Comparison of ENCODE assay signal across 2 fruit fly cellular contexts in the genomic region with DNA sequence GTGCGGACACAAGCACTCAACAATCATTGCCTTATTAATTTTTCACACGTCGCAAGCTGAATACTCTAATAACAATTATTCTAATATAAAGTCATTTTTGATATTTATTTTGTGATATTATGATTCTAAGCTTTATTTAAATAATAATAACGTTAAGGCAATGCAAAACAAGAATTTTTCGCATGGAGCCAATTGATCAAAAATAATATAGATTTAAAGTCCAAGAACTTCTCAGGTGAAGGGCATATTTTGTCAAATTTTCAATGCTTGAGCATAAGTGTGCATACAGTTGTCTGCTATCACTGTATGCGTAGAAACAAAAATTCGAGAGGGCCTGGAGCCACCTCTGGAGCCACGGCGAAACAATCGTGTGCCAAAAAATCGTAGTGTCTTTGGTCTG.
TF ChIP-seq lines count a peak whose summit lies in the region.

No protein-coding gene starts in this region.

- no peak for TF ChIP-seq CTCF in whole organism, embryonic (GFP tag; optimal IDR thresholded peaks at IDR 0.05; lab: Kevin White, UChicago)

TF ChIP-seq in whole organism, adult, 20 proteins besides CTCF, POLR2A, EP300 and RAD21:
- TF ChIP-seq bab1 (GFP tag; optimal IDR thresholded peaks at IDR 0.05; lab: Kevin White, UChicago): peak; percentile 3
- no peak for TF ChIP-seq Hr96 (GFP tag; optimal IDR thresholded peaks at IDR 0.05; lab: Kevin White, UChicago)
TF ChIP-seq in whole organism, adult: peak in this region for 1.

TF ChIP-seq in whole organism, embryonic, 481 proteins besides CTCF, POLR2A, EP300 and RAD21:
- TF ChIP-seq CG4424 (GFP tag; optimal IDR thresholded peaks at IDR 0.05; lab: Kevin White, UChicago): no peak
- TF ChIP-seq CG11696 (GFP tag; IDR thresholded peaks at IDR 0.05; lab: Robert Waterston, UW): 0 out of 2 replicates have a peak, but pooled peaks have one; percentile 12
- peak; percentile 5 for TF ChIP-seq Xbp1 (GFP tag; optimal IDR thresholded peaks at IDR 0.05; lab: Kevin White, UChicago)
- TF ChIP-seq knrl (GFP tag; IDR thresholded peaks at IDR 0.05; lab: Robert Waterston, UW; ENCODE audit: partially characterized antibody): no peak
- peak; percentile 85 for TF ChIP-seq row (GFP tag; IDR thresholded peaks at IDR 0.05; lab: Robert Waterston, UW)
- TF ChIP-seq Hr51 (GFP tag; optimal IDR thresholded peaks at IDR 0.05; lab: Kevin White, UChicago): no peak
- TF ChIP-seq Hr78 (GFP tag; optimal IDR thresholded peaks at IDR 0.05; lab: Kevin White, UChicago): no peak
- no peak for TF ChIP-seq pho (GFP tag; optimal IDR thresholded peaks at IDR 0.05; lab: Kevin White, UChicago)
- 0 out of 2 replicates have a peak, but pooled peaks have one; percentile 45 for TF ChIP-seq seq (GFP tag; IDR thresholded peaks at IDR 0.05; lab: Robert Waterston, UW)
- TF ChIP-seq Aef1 (GFP tag; IDR thresholded peaks at IDR 0.05; lab: Robert Waterston, UW): peak; percentile 51; the same call in 2 of the 3 replicates
- TF ChIP-seq exex (tag; optimal IDR thresholded peaks at IDR 0.05; lab: Kevin White, UChicago): no peak
- TF ChIP-seq HHEX (GFP tag; optimal IDR thresholded peaks at IDR 0.05; lab: Kevin White, UChicago): no peak
- no peak for TF ChIP-seq CG32772 (GFP tag; IDR thresholded peaks at IDR 0.05; lab: Robert Waterston, UW)
- no peak for TF ChIP-seq NK7.1 (GFP tag; optimal IDR thresholded peaks at IDR 0.05; lab: Kevin White, UChicago)
- TF ChIP-seq CG12104 (GFP tag; optimal IDR thresholded peaks at IDR 0.05; lab: Kevin White, UChicago): no peak
- no peak for TF ChIP-seq CG15073 (GFP tag; optimal IDR thresholded peaks at IDR 0.05; lab: Kevin White, UChicago)
- no peak for TF ChIP-seq chinmo (GFP tag; IDR thresholded peaks at IDR 0.05; lab: Robert Waterston, UW; ENCODE audit: partially characterized antibody)
- TF ChIP-seq Mrtf (GFP tag; IDR thresholded peaks at IDR 0.05; lab: Robert Waterston, UW): no peak
- TF ChIP-seq Usf (GFP tag; optimal IDR thresholded peaks at IDR 0.05; lab: Kevin White, UChicago): no peak
- TF ChIP-seq CG2199 (GFP tag; IDR thresholded peaks at IDR 0.05; lab: Robert Waterston, UW): 0 out of 3 replicates have a peak, but pooled peaks have one; percentile 56
- TF ChIP-seq Awh (GFP tag; IDR thresholded peaks at IDR 0.05; lab: Robert Waterston, UW): no peak
- no peak for TF ChIP-seq Bgb (GFP tag; IDR thresholded peaks at IDR 0.05; lab: Robert Waterston, UW; ENCODE audit: partially characterized antibody)
- TF ChIP-seq CG7357 (GFP tag; IDR thresholded peaks at IDR 0.05; lab: Robert Waterston, UW): 0 out of 3 replicates have a peak, but pooled peaks have one; percentile 16
- no peak for TF ChIP-seq E2f2 (GFP tag; IDR thresholded peaks at IDR 0.05; lab: Robert Waterston, UW)
- peak; percentile 54; the same call in 1 of the 2 replicates for TF ChIP-seq Atf6 (GFP tag; IDR thresholded peaks at IDR 0.05; lab: Robert Waterston, UW)
- no peak for TF ChIP-seq sima (GFP tag; optimal IDR thresholded peaks at IDR 0.05; lab: Kevin White, UChicago)
- peak; percentile 1 for TF ChIP-seq Sox100B (GFP tag; optimal IDR thresholded peaks at IDR 0.05; lab: Kevin White, UChicago)
- TF ChIP-seq stc (GFP tag; IDR thresholded peaks at IDR 0.05; lab: Robert Waterston, UW): peak; percentile 63
- TF ChIP-seq CG6683 (GFP tag; optimal IDR thresholded peaks at IDR 0.05; lab: Kevin White, UChicago): no peak
- TF ChIP-seq CG2712 (tag; optimal IDR thresholded peaks at IDR 0.05; lab: Kevin White, UChicago): peak; percentile 18
- TF ChIP-seq Xrp1 (GFP tag; IDR thresholded peaks at IDR 0.05; lab: Robert Waterston, UW): peak; percentile 67; the same call in 1 of the 2 replicates
- TF ChIP-seq CG10267 (tag; optimal IDR thresholded peaks at IDR 0.05; lab: Kevin White, UChicago): no peak
- no peak for TF ChIP-seq CG4360 (GFP tag; IDR thresholded peaks at IDR 0.05; lab: Robert Waterston, UW)
- peak; percentile 68; the same call in 2 of the 3 replicates for TF ChIP-seq dysf (GFP tag; IDR thresholded peaks at IDR 0.05; lab: Robert Waterston, UW)
- TF ChIP-seq hkb (optimal IDR thresholded peaks at IDR 0.05; lab: Kevin White, UChicago): no peak
- peak; percentile 36; the same call in 1 of the 2 replicates for TF ChIP-seq hkb (GFP tag; IDR thresholded peaks at IDR 0.05; lab: Robert Waterston, UW)
- no peak for TF ChIP-seq MTF-1 (GFP tag; optimal IDR thresholded peaks at IDR 0.05; lab: Kevin White, UChicago; ENCODE audit: borderline replicate concordance)
- no peak for TF ChIP-seq trh (GFP tag; optimal IDR thresholded peaks at IDR 0.05; lab: Kevin White, UChicago)
- no peak for TF ChIP-seq CG7745 (tag; optimal IDR thresholded peaks at IDR 0.05; lab: Kevin White, UChicago)
- TF ChIP-seq org-1 (GFP tag; optimal IDR thresholded peaks at IDR 0.05; lab: Kevin White, UChicago): peak; percentile 7
- no peak for TF ChIP-seq MBD-R2 (GFP tag; IDR thresholded peaks at IDR 0.05; lab: Robert Waterston, UW)
- TF ChIP-seq CG1024 (GFP tag; IDR thresholded peaks at IDR 0.05; lab: Robert Waterston, UW): no peak
- peak; percentile 67; the same call in 1 of the 2 replicates for TF ChIP-seq HLH3B (GFP tag; IDR thresholded peaks at IDR 0.05; lab: Robert Waterston, UW)
- no peak for TF ChIP-seq CG4854 (GFP tag; optimal IDR thresholded peaks at IDR 0.05; lab: Kevin White, UChicago)
- TF ChIP-seq CG18262 (tag; optimal IDR thresholded peaks at IDR 0.05; lab: Kevin White, UChicago): peak; percentile 29
- TF ChIP-seq unc-4 (GFP tag; IDR thresholded peaks at IDR 0.05; lab: Robert Waterston, UW; ENCODE audit: partially characterized antibody): no peak
- peak; percentile 59; the same call in 1 of the 3 replicates for TF ChIP-seq CG11695 (GFP tag; IDR thresholded peaks at IDR 0.05; lab: Robert Waterston, UW)
- TF ChIP-seq fd96Cb (tag; optimal IDR thresholded peaks at IDR 0.05; lab: Kevin White, UChicago): peak; percentile 20
- TF ChIP-seq Gug (GFP tag; IDR thresholded peaks at IDR 0.05; lab: Robert Waterston, UW): 0 out of 4 replicates have a peak, but pooled peaks have one; percentile 9
- no peak for TF ChIP-seq sens (GFP tag; lab: Kevin White, UChicago)
- TF ChIP-seq CG42726 (GFP tag; IDR thresholded peaks at IDR 0.05; lab: Robert Waterston, UW; ENCODE audit: partially characterized antibody): no peak
- no peak for TF ChIP-seq Jarid2 (GFP tag; optimal IDR thresholded peaks at IDR 0.05; lab: Kevin White, UChicago)
- TF ChIP-seq oc (tag; optimal IDR thresholded peaks at IDR 0.05; lab: Kevin White, UChicago): no peak
- 0 out of 3 replicates have a peak, but pooled peaks have one; percentile 10 for TF ChIP-seq CG14050 (GFP tag; IDR thresholded peaks at IDR 0.05; lab: Robert Waterston, UW)
- no peak for TF ChIP-seq CrebB (tag; optimal IDR thresholded peaks at IDR 0.05; lab: Kevin White, UChicago)
- 0 out of 2 replicates have a peak, but pooled peaks have one; percentile 32 for TF ChIP-seq E2f1 (GFP tag; IDR thresholded peaks at IDR 0.05; lab: Robert Waterston, UW)
- TF ChIP-seq CG31224 (GFP tag; IDR thresholded peaks at IDR 0.05; lab: Robert Waterston, UW): no peak
- TF ChIP-seq Sin3A (optimal IDR thresholded peaks at IDR 0.05; lab: Kevin White, UChicago): no peak
- no peak for TF ChIP-seq CG33213 (GFP tag; optimal IDR thresholded peaks at IDR 0.05; lab: Kevin White, UChicago)
- no peak for TF ChIP-seq lmd (GFP tag; IDR thresholded peaks at IDR 0.05; lab: Robert Waterston, UW)
- no peak for TF ChIP-seq pan (optimal IDR thresholded peaks at IDR 0.05; lab: Kevin White, UChicago)
- peak in 1 of 2 experiments; percentile 54 for TF ChIP-seq pan (GFP tag; optimal IDR thresholded peaks at IDR 0.05 in 1 of 2, IDR thresholded peaks at IDR 0.05 in 1 of 2)
- TF ChIP-seq CG14014 (GFP tag; IDR thresholded peaks at IDR 0.05; lab: Robert Waterston, UW): 0 out of 2 replicates have a peak, but pooled peaks have one; percentile 35
- TF ChIP-seq dpn (GFP tag; optimal IDR thresholded peaks at IDR 0.05; lab: Kevin White, UChicago): no peak
- peak; percentile 10 for TF ChIP-seq CG30403 (GFP tag; optimal IDR thresholded peaks at IDR 0.05; lab: Kevin White, UChicago)
- peak; percentile 97 for TF ChIP-seq D19A (tag; optimal IDR thresholded peaks at IDR 0.05; lab: Kevin White, UChicago)
- no peak for TF ChIP-seq pb (GFP tag; optimal IDR thresholded peaks at IDR 0.05; lab: Kevin White, UChicago)
- TF ChIP-seq CG13287 (GFP tag; IDR thresholded peaks at IDR 0.05; lab: Robert Waterston, UW; ENCODE audit: partially characterized antibody): no peak
- TF ChIP-seq eve (GFP tag; optimal IDR thresholded peaks at IDR 0.05; lab: Kevin White, UChicago): no peak
- TF ChIP-seq wek (GFP tag; optimal IDR thresholded peaks at IDR 0.05; lab: Kevin White, UChicago): no peak
- no peak for TF ChIP-seq CG6813 (GFP tag; optimal IDR thresholded peaks at IDR 0.05; lab: Kevin White, UChicago)
- TF ChIP-seq Hsf (GFP tag; optimal IDR thresholded peaks at IDR 0.05; lab: Kevin White, UChicago): no peak
- no peak for TF ChIP-seq CG18599 (GFP tag; optimal IDR thresholded peaks at IDR 0.05; lab: Kevin White, UChicago)
TF ChIP-seq in whole organism, embryonic: peak in this region for 26.
